Worm (Caenorhabditis elegans): ENCODE data around the gene F57G9.3.

Gene F57G9.3

ce11 chrII:12410107-12410506 is at the start of gene F57G9.3:
Gene F57G9.3, minus strand, starts transcription at chrII:12410207.
- TF ChIP-seq F26F4.8 (GFP tag; conservative IDR thresholded peaks at IDR 0.05) (no peak), lin-13 (GFP tag; optimal IDR thresholded peaks at IDR 0.05) (no peak), nhr-41 (GFP tag; IDR thresholded peaks at IDR 0.05) (no peak), set-16 (GFP tag; IDR thresholded peaks at IDR 0.05) (no peak), zag-1 (tag; optimal IDR thresholded peaks at IDR 0.05) (no peak), hlh-30 (tag; optimal IDR thresholded peaks at IDR 0.05; ENCODE audit: insufficient read depth) (no peak), egl-27 (tag; optimal IDR thresholded peaks at IDR 0.05) (no peak), lin-1 (GFP tag; IDR thresholded peaks at IDR 0.05) (no peak), pha-4 (GFP tag; IDR thresholded peaks at IDR 0.05) (no peak), pha-4 (tag; optimal IDR thresholded peaks at IDR 0.05) (no peak), arid-1 (GFP tag; conservative IDR thresholded peaks at IDR 0.05) (no peak), madf-9 (GFP tag; conservative IDR thresholded peaks at IDR 0.05) (no peak), ztf-7 (tag; optimal IDR thresholded peaks at IDR 0.05) (no peak), lir-3 (tag; optimal IDR thresholded peaks at IDR 0.05) (no peak)

ce11 chrII:12459422-12459821 is 49.4 kb upstream of the F57G9.3 start, which contains the start of gene tag-281:
Gene tag-281, plus strand, starts transcription at chrII:12459761.
- TF ChIP-seq skn-1 (tag; optimal IDR thresholded peaks at IDR 0.05) (no peak), dpl-1 (GFP tag; optimal IDR thresholded peaks at IDR 0.05) (peak; percentile 96), lin-1 (GFP tag; IDR thresholded peaks at IDR 0.05) (no peak), nhr-6 (tag; optimal IDR thresholded peaks at IDR 0.05) (peak; percentile 68), lin-38 (GFP tag; IDR thresholded peaks at IDR 0.05) (peak; percentile 99), dmd-9 (GFP tag; IDR thresholded peaks at IDR 0.05) (0 out of 2 replicates have a peak, but pooled peaks have one; percentile 50), fkh-10 (GFP tag; optimal IDR thresholded peaks at IDR 0.05) (peak; percentile 21), dmd-6 (GFP tag; IDR thresholded peaks at IDR 0.05) (peak; percentile 51), mes-2 (tag; optimal IDR thresholded peaks at IDR 0.05; ENCODE audit: poor library complexity, severe bottlenecking) (peak; percentile 85), unc-62 (GFP tag; optimal IDR thresholded peaks at IDR 0.05 in 1 of 2) (peak in 1 of 2 experiments; percentile 45), unc-62 (tag; optimal IDR thresholded peaks at IDR 0.05) (no peak), set-16 (GFP tag; IDR thresholded peaks at IDR 0.05) (no peak), hif-1 (tag; optimal IDR thresholded peaks at IDR 0.05) (peak in 1 of 2 experiments; percentile 59), hlh-11 (tag; optimal IDR thresholded peaks at IDR 0.05) (peak; percentile 49), lsy-2 (tag; optimal IDR thresholded peaks at IDR 0.05) (peak in 1 of 2 experiments; percentile 90), jun-1 (tag; optimal IDR thresholded peaks at IDR 0.05) (no peak), fos-1 (tag; optimal IDR thresholded peaks at IDR 0.05) (no peak), rbr-2 (tag; optimal IDR thresholded peaks at IDR 0.05) (peak; percentile 52), mdl-1 (tag; optimal IDR thresholded peaks at IDR 0.05) (peak in 1 of 2 experiments; percentile 17), snpc-4 (tag; optimal IDR thresholded peaks at IDR 0.05) (peak; percentile 14), T26A8.4 (GFP tag; IDR thresholded peaks at IDR 0.05) (peak; percentile 41; the same call in 1 of the 2 replicates), hmg-1.1 (GFP tag; IDR thresholded peaks at IDR 0.05) (peak; percentile 55; the same call in 1 of the 2 replicates), lin-13 (GFP tag; optimal IDR thresholded peaks at IDR 0.05) (peak; percentile 66), zfp-3 (GFP tag; conservative IDR thresholded peaks at IDR 0.05) (peak; percentile 60; the same call in 1 of the 2 replicates), lin-15B (tag; optimal IDR thresholded peaks at IDR 0.05) (peak; percentile 43), nhr-11 (tag; optimal IDR thresholded peaks at IDR 0.05) (peak; percentile 24), ceh-82 (tag; optimal IDR thresholded peaks at IDR 0.05) (no peak)

- TF ChIP-seq madf-9 (GFP tag; conservative IDR thresholded peaks at IDR 0.05) (no peak), nhr-111 (GFP tag; optimal IDR thresholded peaks at IDR 0.05) (no peak), ZK337.2 (GFP tag; IDR thresholded peaks at IDR 0.05) (no peak), daf-16 (GFP tag; optimal IDR thresholded peaks at IDR 0.05) (no peak), daf-16 (tag; optimal IDR thresholded peaks at IDR 0.05) (no peak), zag-1 (tag; optimal IDR thresholded peaks at IDR 0.05) (no peak), cey-2 (tag; optimal IDR thresholded peaks at IDR 0.05; ENCODE audit: borderline replicate concordance, insufficient read depth) (no peak), R02D3.7 (tag; optimal IDR thresholded peaks at IDR 0.05) (no peak), sdz-12 (GFP tag; optimal IDR thresholded peaks at IDR 0.05) (no peak), F37D6.2 (tag; optimal IDR thresholded peaks at IDR 0.05) (no peak), unc-130 (GFP tag; optimal IDR thresholded peaks at IDR 0.05) (no peak), daf-19 (GFP tag; conservative IDR thresholded peaks at IDR 0.05) (no peak), nhr-237 (tag; optimal IDR thresholded peaks at IDR 0.05) (no peak), mdt-29 (GFP tag; IDR thresholded peaks at IDR 0.05) (no peak), ceh-32 (tag; optimal IDR thresholded peaks at IDR 0.05; ENCODE audit: poor library complexity) (no peak)
Measured at ce11 chrII:12457275-12457674, 47.3 kb upstream of the F57G9.3 start, which contains the start of gene sre-38. Gene sre-38, plus strand, starts transcription at chrII:12457575.
